Worm (Caenorhabditis elegans) whole organism, L2 larva: ENCODE results near the gene srd-48.
A peak's percentile ranks its signal among the peaks of the same experiment; 100 is the strongest.

Source experiments
- C34F6.9 ChIP-seq: fragments of 150-350 bp; optimal IDR thresholded peaks from 2 replicates; lab custom pipeline; 2014; ENCODE audit warnings: missing biosample characterization, missing genetic modification characterization
- F13H6.1 ChIP-seq: sonication (generic microtip); optimal IDR thresholded peaks from 2 replicates; lab custom pipeline; 2016; ENCODE audit warnings: missing genetic modification characterization, missing compliant biosample characterization
- R02D3.7 ChIP-seq: fragments of 150-350 bp; optimal IDR thresholded peaks from 2 replicates; lab custom pipeline; 2014; ENCODE audit warnings: missing biosample characterization, missing genetic modification characterization
- ZK546.5 ChIP-seq: sonication (generic microtip); optimal IDR thresholded peaks from 2 replicates; lab custom pipeline; 2017; ENCODE audit warnings: missing biosample characterization, missing genetic modification characterization
- alr-1 ChIP-seq: fragments of 150-350 bp; optimal IDR thresholded peaks from 2 replicates; lab custom pipeline; 2014; ENCODE audit warnings: missing biosample characterization, missing genetic modification characterization
- aly-2 ChIP-seq: fragments of 150-350 bp; optimal IDR thresholded peaks from 2 replicates; lab custom pipeline; 2014; ENCODE audit warnings: missing biosample characterization, missing genetic modification characterization
- blmp-1 ChIP-seq: sonication (generic microtip); optimal IDR thresholded peaks from 2 replicates; lab custom pipeline; 2017; ENCODE audit warnings: missing genetic modification characterization, mild to moderate bottlenecking, missing compliant biosample characterization, antibody characterized with exemption, moderate library complexity; ENCODE audit not compliant: insufficient read depth
- ceh-16 ChIP-seq: fragments of 150-350 bp; optimal IDR thresholded peaks from 2 replicates; lab custom pipeline; 2014; ENCODE audit warnings: missing biosample characterization, missing genetic modification characterization
- ceh-82 ChIP-seq: fragments of 150-350 bp; optimal IDR thresholded peaks from 2 replicates; lab custom pipeline; 2014; ENCODE audit warnings: missing biosample characterization, missing genetic modification characterization
- crh-2 ChIP-seq: sonication (generic microtip); optimal IDR thresholded peaks from 2 replicates; lab custom pipeline; 2017; ENCODE audit warnings: missing biosample characterization, missing genetic modification characterization
- dmd-4 ChIP-seq: sonication (generic microtip); optimal IDR thresholded peaks from 2 replicates; lab custom pipeline; 2017; ENCODE audit warnings: missing biosample characterization, missing genetic modification characterization
- egl-27 ChIP-seq: sonication (generic microtip); optimal IDR thresholded peaks from 3 replicates; lab custom pipeline; 2017; ENCODE audit warnings: missing biosample characterization, missing genetic modification reagents, missing genetic modification characterization
- elt-1 ChIP-seq: fragments of 150-350 bp; optimal IDR thresholded peaks from 2 replicates; lab custom pipeline; 2014; ENCODE audit warnings: missing biosample characterization, missing genetic modification characterization
- elt-3 ChIP-seq: sonication (generic microtip); optimal IDR thresholded peaks from 2 replicates; lab custom pipeline; 2017; ENCODE audit warnings: missing biosample characterization, missing genetic modification characterization
- fos-1 ChIP-seq: fragments of 150-350 bp; optimal IDR thresholded peaks from 2 replicates; lab custom pipeline; 2014; ENCODE audit warnings: missing biosample characterization, missing genetic modification characterization
- gmeb-1 ChIP-seq: fragments of 150-350 bp; optimal IDR thresholded peaks from 2 replicates; lab custom pipeline; 2014; ENCODE audit warnings: missing biosample characterization, missing genetic modification characterization
- lin-11 ChIP-seq: fragments of 150-350 bp; sonication (generic microtip); optimal IDR thresholded peaks from 2 replicates; lab custom pipeline; 2014; ENCODE audit warnings: missing biosample characterization, missing genetic modification characterization, inconsistent platforms, mixed read lengths
- lin-13 ChIP-seq: fragments of 150-350 bp; optimal IDR thresholded peaks from 2 replicates; lab custom pipeline; 2014; ENCODE audit warnings: missing biosample characterization, missing genetic modification reagents, missing genetic modification characterization
- lin-39 ChIP-seq: fragments of 150-350 bp; optimal IDR thresholded peaks from 2 replicates; lab custom pipeline; 2014; ENCODE audit warnings: missing biosample characterization, missing genetic modification reagents, missing genetic modification characterization
- lsy-2 ChIP-seq, 2 experiments: fragments of 150-350 bp in 1 of 2; sonication (generic microtip) in 1 of 2; optimal IDR thresholded peaks; 2 replicates each; lab custom pipeline; 2014 to 2017; ENCODE audit warnings: missing biosample characterization in 2 of 2, missing genetic modification characterization in 2 of 2
- mdl-1 ChIP-seq, 2 experiments: fragments of 150-350 bp in 1 of 2; sonication (generic microtip) in 1 of 2; optimal IDR thresholded peaks; 2 replicates each; lab custom pipeline; 2017; ENCODE audit warnings: missing biosample characterization in 2 of 2, missing genetic modification characterization in 2 of 2
- nhr-10 ChIP-seq: sonication (generic microtip); optimal IDR thresholded peaks from 2 replicates; lab custom pipeline; 2017; ENCODE audit warnings: missing biosample characterization, missing genetic modification characterization
- nhr-12 ChIP-seq: fragments of 150-350 bp; optimal IDR thresholded peaks from 2 replicates; lab custom pipeline; 2014; ENCODE audit warnings: missing biosample characterization, missing genetic modification characterization
- nhr-129 ChIP-seq: fragments of 150-350 bp; optimal IDR thresholded peaks from 2 replicates; lab custom pipeline; 2014; ENCODE audit warnings: missing biosample characterization, missing genetic modification characterization
- nhr-21 ChIP-seq: fragments of 150-350 bp; optimal IDR thresholded peaks from 2 replicates; lab custom pipeline; 2014; ENCODE audit warnings: missing biosample characterization, missing genetic modification characterization
- nhr-23 ChIP-seq: fragments of 150-350 bp; optimal IDR thresholded peaks from 2 replicates; lab custom pipeline; 2014; ENCODE audit warnings: missing biosample characterization, missing genetic modification reagents, missing genetic modification characterization
- nhr-237 ChIP-seq: fragments of 150-350 bp; optimal IDR thresholded peaks from 2 replicates; lab custom pipeline; 2014; ENCODE audit warnings: missing biosample characterization, missing genetic modification characterization
- nhr-25 ChIP-seq: fragments of 150-350 bp; sonication (generic microtip); optimal IDR thresholded peaks from 3 replicates; lab custom pipeline; 2014; ENCODE audit warnings: missing biosample characterization, missing genetic modification characterization
- nhr-6 ChIP-seq: fragments of 150-350 bp; optimal IDR thresholded peaks from 2 replicates; lab custom pipeline; 2014; ENCODE audit warnings: missing biosample characterization, missing genetic modification characterization
- nhr-77 ChIP-seq: fragments of 150-350 bp; optimal IDR thresholded peaks from 2 replicates; lab custom pipeline; 2014; ENCODE audit warnings: missing biosample characterization, missing genetic modification characterization
- peb-1 ChIP-seq: fragments of 150-350 bp; optimal IDR thresholded peaks from 2 replicates; lab custom pipeline; 2014; ENCODE audit warnings: missing biosample characterization, missing genetic modification characterization
- sem-4 ChIP-seq: fragments of 150-350 bp; optimal IDR thresholded peaks from 2 replicates; lab custom pipeline; 2014; ENCODE audit warnings: missing biosample characterization, missing genetic modification reagents, missing genetic modification characterization
- skn-1 ChIP-seq: sonication (generic microtip); optimal IDR thresholded peaks from 2 replicates; lab custom pipeline; 2017; ENCODE audit warnings: missing biosample characterization, missing genetic modification characterization
- sma-3 ChIP-seq: sonication (generic microtip); optimal IDR thresholded peaks from 2 replicates; lab custom pipeline; 2016; ENCODE audit warnings: missing genetic modification reagents, missing genetic modification characterization, missing compliant biosample characterization
- sma-9 ChIP-seq, 2 experiments: fragments of 150-350 bp in 1 of 2; sonication (generic microtip) in 1 of 2; optimal IDR thresholded peaks; 2 replicates each; lab custom pipeline; 2014 to 2016; ENCODE audit warnings: missing genetic modification characterization in 2 of 2, mild to moderate bottlenecking in 1 of 2, missing biosample characterization in 1 of 2, missing compliant biosample characterization in 1 of 2, missing genetic modification reagents in 1 of 2, moderate library complexity in 1 of 2
- snpc-4 ChIP-seq: fragments of 150-350 bp; optimal IDR thresholded peaks from 2 replicates; lab custom pipeline; 2014; ENCODE audit warnings: missing biosample characterization, missing genetic modification characterization
- unc-39 ChIP-seq: fragments of 150-350 bp; optimal IDR thresholded peaks from 2 replicates; lab custom pipeline; 2014; ENCODE audit warnings: missing biosample characterization, missing genetic modification characterization
- unc-55 ChIP-seq: fragments of 150-350 bp; sonication (generic microtip); optimal IDR thresholded peaks from 3 replicates; lab custom pipeline; 2014; ENCODE audit warnings: missing biosample characterization, missing genetic modification reagents, missing genetic modification characterization
- unc-62 ChIP-seq: fragments of 150-350 bp; optimal IDR thresholded peaks from 2 replicates; lab custom pipeline; 2014; ENCODE audit warnings: missing biosample characterization, missing genetic modification reagents, missing genetic modification characterization
- zag-1 ChIP-seq: fragments of 150-350 bp; optimal IDR thresholded peaks from 2 replicates; lab custom pipeline; 2014; ENCODE audit warnings: missing biosample characterization, missing genetic modification characterization
- ztf-1 ChIP-seq: fragments of 200-800 bp; sonication (Bioruptor generic); conservative IDR thresholded peaks from 2 replicates; pipeline ENCODE4 v1.3.6; 2022; ENCODE audit warnings: missing genetic modification characterization, missing compliant biosample characterization
- ztf-11 ChIP-seq: sonication (generic microtip); optimal IDR thresholded peaks from 2 replicates; lab custom pipeline; 2017; ENCODE audit warnings: missing biosample characterization, missing genetic modification characterization
- ztf-4 ChIP-seq: fragments of 150-350 bp; optimal IDR thresholded peaks from 2 replicates; lab custom pipeline; 2014; ENCODE audit warnings: missing biosample characterization, missing genetic modification characterization

The srd-48 gene

DNA sequence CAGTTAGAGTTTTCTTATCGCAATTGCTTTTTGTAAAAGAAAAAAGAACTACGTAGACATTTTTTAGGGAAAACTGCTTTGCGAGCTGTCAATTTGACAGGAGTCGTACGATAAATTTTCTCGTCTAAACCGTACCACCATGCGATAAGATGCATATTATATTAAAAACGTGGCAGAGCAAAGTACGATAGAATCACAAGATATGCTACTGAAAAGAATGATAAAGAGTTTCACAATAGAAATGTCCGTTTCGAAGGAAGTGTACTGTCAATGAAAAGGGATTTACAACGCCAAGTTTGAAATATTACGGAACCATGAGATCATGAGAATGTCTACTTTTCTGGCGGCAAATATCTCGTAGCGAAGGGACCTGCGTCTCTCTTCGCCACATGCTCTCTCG, 28.9 kb downstream of the srd-48 start, which contains the start of gene F19H6.5:
Gene F19H6.5 (minus strand): TSS at position 101 of the 400 bp plus-strand sequence.
- no peak for TF ChIP-seq nhr-6 (tag; lab: Kevin White, UChicago)
- TF ChIP-seq nhr-25 (tag; lab: Kevin White, UChicago) = no peak
- TF ChIP-seq unc-62 (GFP tag; lab: Kevin White, UChicago) = no peak
- no peak for TF ChIP-seq ceh-82 (tag; lab: Kevin White, UChicago)
- TF ChIP-seq mdl-1 (tag; optimal IDR thresholded peaks at IDR 0.05; lab: Kevin White, UChicago) = no peak
- TF ChIP-seq aly-2 (tag; lab: Kevin White, UChicago) = no peak
- TF ChIP-seq sem-4 (tag; lab: Kevin White, UChicago) = no peak
- no peak for TF ChIP-seq elt-1
- TF ChIP-seq alr-1 (tag; lab: Kevin White, UChicago) = no peak
- TF ChIP-seq nhr-129 (tag; lab: Kevin White, UChicago) = no peak
- no peak for TF ChIP-seq elt-3 (tag; lab: Kevin White, UChicago)
- no peak for TF ChIP-seq nhr-77
- TF ChIP-seq nhr-10 (tag; lab: Kevin White, UChicago) = no peak
- no peak for TF ChIP-seq lin-11 (tag; lab: Kevin White, UChicago)
- TF ChIP-seq C34F6.9 (tag; lab: Kevin White, UChicago) = no peak
- no peak for TF ChIP-seq ceh-16 (tag; lab: Kevin White, UChicago)
- no peak for TF ChIP-seq fos-1
- no peak for TF ChIP-seq lsy-2 (tag; optimal IDR thresholded peaks at IDR 0.05; lab: Kevin White, UChicago)
- no peak for TF ChIP-seq crh-2 (tag; lab: Kevin White, UChicago)
- TF ChIP-seq R02D3.7 (tag; lab: Kevin White, UChicago) = no peak

- TF ChIP-seq nhr-77 (no peak), peb-1 (no peak), nhr-23 (no peak), nhr-12 (tag; lab: Kevin White, UChicago) (no peak), nhr-25 (tag; lab: Kevin White, UChicago) (no peak), egl-27 (tag; lab: Kevin White, UChicago) (no peak), gmeb-1 (tag; lab: Kevin White, UChicago) (no peak)
These were observed 29.5 kb downstream of the srd-48 start, which contains the start of gene F19H6.4 for ce11 chrX:12365388-12365787. TSS of gene F19H6.4 (plus strand) at chrX:12365688.

ce11 chrX:12367498-12367897, 31.6 kb downstream of the srd-48 start:
- TF ChIP-seq F13H6.1 (peak; percentile 9), ztf-11 (tag; lab: Kevin White, UChicago) (no peak), egl-27 (tag; lab: Kevin White, UChicago) (no peak), unc-39 (tag; lab: Kevin White, UChicago) (no peak), ztf-1 (GFP tag; lab: Robert Waterston, UW) (no peak), lin-39 (tag; lab: Kevin White, UChicago) (no peak), dmd-4 (tag; lab: Kevin White, UChicago) (no peak), nhr-10 (tag; lab: Kevin White, UChicago) (no peak), fos-1 (peak; percentile 24), nhr-77 (no peak), nhr-25 (tag; lab: Kevin White, UChicago) (no peak), crh-2 (tag; lab: Kevin White, UChicago) (peak; percentile 49), ceh-16 (tag; lab: Kevin White, UChicago) (no peak), aly-2 (tag; lab: Kevin White, UChicago) (no peak), skn-1 (no peak), mdl-1 (tag; optimal IDR thresholded peaks at IDR 0.05; lab: Kevin White, UChicago) (peak in 1 of 2 experiments; percentile 41), gmeb-1 (tag; lab: Kevin White, UChicago) (no peak), peb-1 (no peak), sma-3 (GFP tag; lab: Kevin White, UChicago) (no peak), lsy-2 (tag; optimal IDR thresholded peaks at IDR 0.05; lab: Kevin White, UChicago) (no peak), R02D3.7 (tag; lab: Kevin White, UChicago) (no peak), nhr-21 (tag; lab: Kevin White, UChicago) (no peak), zag-1 (tag; lab: Kevin White, UChicago) (peak; percentile 35), unc-55 (GFP tag; lab: Kevin White, UChicago) (peak; percentile 56), elt-3 (tag; lab: Kevin White, UChicago) (no peak), sma-9 (GFP tag; optimal IDR thresholded peaks at IDR 0.05; lab: Kevin White, UChicago) (peak; percentile 51), sma-9 (tag; optimal IDR thresholded peaks at IDR 0.05; lab: Kevin White, UChicago) (no peak), elt-1 (no peak), ZK546.5 (tag; lab: Kevin White, UChicago) (no peak), nhr-129 (tag; lab: Kevin White, UChicago) (peak; percentile 76), nhr-237 (tag; lab: Kevin White, UChicago) (no peak), blmp-1 (tag; lab: Kevin White, UChicago) (no peak), lin-11 (tag; lab: Kevin White, UChicago) (no peak), ztf-4 (tag; lab: Kevin White, UChicago) (no peak), nhr-23 (no peak), C34F6.9 (tag; lab: Kevin White, UChicago) (peak; percentile 36), lin-13 (GFP tag; lab: Kevin White, UChicago) (no peak), unc-62 (GFP tag; lab: Kevin White, UChicago) (no peak), snpc-4 (tag; lab: Kevin White, UChicago) (no peak)
